Worm (Caenorhabditis elegans): ENCODE results near the gene vps-50.

The vps-50 gene

ce11 chrIII:10905112-10905511, 36.1 kb downstream of the vps-50 start (continued):
- TF ChIP-seq lir-3 (tag; optimal IDR thresholded peaks at IDR 0.05; ENCODE audit: poor library complexity) (no peak), nhr-12 (tag; optimal IDR thresholded peaks at IDR 0.05) (no peak), F16B12.6 (tag; optimal IDR thresholded peaks at IDR 0.05) (no peak), ama-1 (optimal IDR thresholded peaks at IDR 0.05) (no peak), aha-1 (tag; optimal IDR thresholded peaks at IDR 0.05) (peak; percentile 12), irx-1 (tag; optimal IDR thresholded peaks at IDR 0.05) (no peak), ceh-63 (GFP tag; optimal IDR thresholded peaks at IDR 0.05) (no peak), pqm-1 (tag; optimal IDR thresholded peaks at IDR 0.05) (no peak), aly-2 (tag; optimal IDR thresholded peaks at IDR 0.05) (no peak), pax-3 (tag; optimal IDR thresholded peaks at IDR 0.05) (no peak), fkh-8 (tag; optimal IDR thresholded peaks at IDR 0.05) (no peak), tbx-2 (tag; optimal IDR thresholded peaks at IDR 0.05) (peak; percentile 34), skn-1 (tag; optimal IDR thresholded peaks at IDR 0.05) (no peak), dsc-1 (tag; optimal IDR thresholded peaks at IDR 0.05) (peak; percentile 47), unc-86 (tag; optimal IDR thresholded peaks at IDR 0.05) (peak; percentile 51), alr-1 (tag; optimal IDR thresholded peaks at IDR 0.05; ENCODE audit: borderline replicate concordance) (no peak), efl-3 (GFP tag; optimal IDR thresholded peaks at IDR 0.05) (no peak), nhr-19 (GFP tag; conservative IDR thresholded peaks at IDR 0.05) (no peak), nhr-28 (tag; optimal IDR thresholded peaks at IDR 0.05) (no peak), isw-1 (GFP tag; IDR thresholded peaks at IDR 0.05) (no peak), xbp-1 (tag; optimal IDR thresholded peaks at IDR 0.05) (peak; percentile 22), ceh-90 (tag; optimal IDR thresholded peaks at IDR 0.05) (no peak), nhr-237 (tag; optimal IDR thresholded peaks at IDR 0.05) (no peak), vab-15 (tag; optimal IDR thresholded peaks at IDR 0.05) (no peak), snpc-4 (tag; optimal IDR thresholded peaks at IDR 0.05) (no peak), nhr-20 (tag; optimal IDR thresholded peaks at IDR 0.05) (peak; percentile 6), hlh-4 (tag; optimal IDR thresholded peaks at IDR 0.05) (no peak), sup-37 (GFP tag; optimal IDR thresholded peaks at IDR 0.05) (no peak), unc-62 (GFP tag; optimal IDR thresholded peaks at IDR 0.05) (no peak), lin-13 (GFP tag; optimal IDR thresholded peaks at IDR 0.05) (peak; percentile 5), nhr-77 (tag; optimal IDR thresholded peaks at IDR 0.05) (no peak), hpl-2 (GFP tag; optimal IDR thresholded peaks at IDR 0.05) (no peak), C34B4.2 (tag; optimal IDR thresholded peaks at IDR 0.05) (no peak), mab-9 (GFP tag; IDR thresholded peaks at IDR 0.05) (no peak), zag-1 (tag; optimal IDR thresholded peaks at IDR 0.05) (no peak), ztf-4 (tag; optimal IDR thresholded peaks at IDR 0.05) (no peak), elt-2 (tag; optimal IDR thresholded peaks at IDR 0.05) (no peak), ceh-8 (GFP tag; optimal IDR thresholded peaks at IDR 0.05) (peak; percentile 52), lin-15B (tag; optimal IDR thresholded peaks at IDR 0.05) (no peak), ces-1 (GFP tag; optimal IDR thresholded peaks at IDR 0.05) (no peak), ceh-82 (tag; optimal IDR thresholded peaks at IDR 0.05) (peak; percentile 89 to 95 (median 94)), elt-3 (tag; optimal IDR thresholded peaks at IDR 0.05) (no peak), sptf-1 (tag; optimal IDR thresholded peaks at IDR 0.05) (no peak)

- TF ChIP-seq efl-1 (optimal IDR thresholded peaks at IDR 0.05) (peak in 1 of 2 experiments; percentile 9), efl-1 (GFP tag; optimal IDR thresholded peaks at IDR 0.05 in 1 of 2) (peak; percentile 27 to 96), nhr-84 (tag; optimal IDR thresholded peaks at IDR 0.05) (no peak), lir-3 (tag; optimal IDR thresholded peaks at IDR 0.05; ENCODE audit: poor library complexity) (no peak), sox-4 (tag; optimal IDR thresholded peaks at IDR 0.05) (no peak), dsc-1 (tag; optimal IDR thresholded peaks at IDR 0.05) (peak; percentile 9), unc-98 (GFP tag; IDR thresholded peaks at IDR 0.05) (no peak), nhr-47 (tag; optimal IDR thresholded peaks at IDR 0.05) (peak; percentile 8), egl-13 (tag; optimal IDR thresholded peaks at IDR 0.05) (no peak), lsy-2 (tag; optimal IDR thresholded peaks at IDR 0.05) (peak in 1 of 2 experiments; percentile 26), unc-62 (GFP tag; optimal IDR thresholded peaks at IDR 0.05) (no peak), unc-86 (tag; optimal IDR thresholded peaks at IDR 0.05) (no peak), unc-130 (tag; optimal IDR thresholded peaks at IDR 0.05) (no peak), ceh-82 (tag; optimal IDR thresholded peaks at IDR 0.05) (peak in 1 of 3 experiments; percentile 17), fkh-8 (tag; optimal IDR thresholded peaks at IDR 0.05) (peak; percentile 73), ama-1 (optimal IDR thresholded peaks at IDR 0.05) (no peak), sptf-1 (tag; optimal IDR thresholded peaks at IDR 0.05) (no peak), dpl-1 (GFP tag; optimal IDR thresholded peaks at IDR 0.05) (peak in 2 of 3 experiments; percentile 22 to 48), hpl-2 (GFP tag; optimal IDR thresholded peaks at IDR 0.05) (no peak), lin-39 (tag; optimal IDR thresholded peaks at IDR 0.05) (no peak), C34B4.2 (tag; optimal IDR thresholded peaks at IDR 0.05) (no peak), fos-1 (tag; optimal IDR thresholded peaks at IDR 0.05) (no peak)
Observed at ce11 chrIII:10906325-10906724, 37.3 kb downstream of the vps-50 start.

Data from whole organism, L1 larva.